In genomic region chrIII:4276277-4276676, ce11 we compare ENCODE assay signal across 5 worm cellular contexts.
TF ChIP-seq lines count a peak whose summit lies in the region.

No protein-coding gene starts in this region.

TF ChIP-seq in whole organism, L4 larva, 104 proteins besides CTCF, POLR2A, EP300 and RAD21:
- TF ChIP-seq nhr-102 (tag; optimal IDR thresholded peaks at IDR 0.05; lab: Kevin White, UChicago) (no peak), lin-39 (tag; optimal IDR thresholded peaks at IDR 0.05; lab: Kevin White, UChicago) (no peak), dve-1 (tag; optimal IDR thresholded peaks at IDR 0.05; lab: Kevin White, UChicago; ENCODE audit: insufficient read depth) (no peak), saeg-2 (GFP tag; IDR thresholded peaks at IDR 0.05; lab: Robert Waterston, UW) (no peak), set-16 (GFP tag; IDR thresholded peaks at IDR 0.05; lab: Robert Waterston, UW) (peak; percentile 32; the same call in 1 of the 2 replicates), jun-1 (tag; optimal IDR thresholded peaks at IDR 0.05; lab: Kevin White, UChicago) (no peak), spr-3 (GFP tag; optimal IDR thresholded peaks at IDR 0.05; lab: Kevin White, UChicago) (no peak)
TF ChIP-seq in whole organism, L4 larva: peak in this region for 1.

TF ChIP-seq in whole organism, early embryonic, 17 proteins besides CTCF, POLR2A, EP300 and RAD21:
- TF ChIP-seq ama-1 (optimal IDR thresholded peaks at IDR 0.05; lab: Kevin White, UChicago) (peak; percentile 94), tbx-11 (GFP tag; IDR thresholded peaks at IDR 0.05; lab: Robert Waterston, UW) (no peak)

TF ChIP-seq in whole organism, late embryonic, 69 proteins besides CTCF, POLR2A, EP300 and RAD21:
- TF ChIP-seq Y22D7AL.16 (tag; optimal IDR thresholded peaks at IDR 0.05; lab: Kevin White, UChicago) (no peak), lim-6 (tag; optimal IDR thresholded peaks at IDR 0.05; lab: Kevin White, UChicago) (no peak), ama-1 (optimal IDR thresholded peaks at IDR 0.05; lab: Kevin White, UChicago) (peak; percentile 74)
TF ChIP-seq in whole organism, late embryonic: peak in this region for 1.

TF ChIP-seq in whole organism, mixed stage, embryonic, 35 proteins besides CTCF, POLR2A, EP300 and RAD21:
- TF ChIP-seq ceh-83 (GFP tag; optimal IDR thresholded peaks at IDR 0.05; lab: Kevin White, UChicago) = peak; percentile 71
- no peak for TF ChIP-seq lin-13 (tag; optimal IDR thresholded peaks at IDR 0.05; lab: Kevin White, UChicago)
TF ChIP-seq in whole organism, mixed stage, embryonic: peak in this region for 1.

TF ChIP-seq in whole organism, young adult, 124 proteins besides CTCF, POLR2A, EP300 and RAD21:
- TF ChIP-seq K12H6.12 (tag; optimal IDR thresholded peaks at IDR 0.05; lab: Kevin White, UChicago) = no peak
- TF ChIP-seq zfh-2 (GFP tag; conservative IDR thresholded peaks at IDR 0.05; lab: Robert Waterston, UW) = 0 out of 2 replicates have a peak, but pooled peaks have one; percentile 28
- TF ChIP-seq egrh-3 (GFP tag; IDR thresholded peaks at IDR 0.05; lab: Robert Waterston, UW) = peak; percentile 39; the same call in 1 of the 2 replicates
TF ChIP-seq in whole organism, young adult: peak in this region for 2.
